Fruit fly (Drosophila melanogaster): ENCODE data around the gene hfp.

- TF ChIP-seq GATAd (GFP tag; optimal IDR thresholded peaks at IDR 0.05), result no peak
- no peak for TF ChIP-seq Myc (optimal IDR thresholded peaks at IDR 0.05)
- TF ChIP-seq fru (GFP tag; optimal IDR thresholded peaks at IDR 0.05), result no peak
Measured at dm6 chr3L:1549148-1549547, 46.8 kb upstream of the hfp start.

Data from whole organism, wandering third instar larva.